Fruit fly (Drosophila melanogaster) S2 (cell line): ENCODE results near the gene CG34241.

Experiments used
- CG8478 ChIP-seq: fragments of >200 bp; optimal IDR thresholded peaks from 2 replicates; lab custom pipeline; 2018
- CTCF ChIP-seq, 2 experiments: fragments of >200 bp; optimal IDR thresholded peaks; 2 replicates each; lab custom pipeline; 2018

Gene CG34241

DNA sequence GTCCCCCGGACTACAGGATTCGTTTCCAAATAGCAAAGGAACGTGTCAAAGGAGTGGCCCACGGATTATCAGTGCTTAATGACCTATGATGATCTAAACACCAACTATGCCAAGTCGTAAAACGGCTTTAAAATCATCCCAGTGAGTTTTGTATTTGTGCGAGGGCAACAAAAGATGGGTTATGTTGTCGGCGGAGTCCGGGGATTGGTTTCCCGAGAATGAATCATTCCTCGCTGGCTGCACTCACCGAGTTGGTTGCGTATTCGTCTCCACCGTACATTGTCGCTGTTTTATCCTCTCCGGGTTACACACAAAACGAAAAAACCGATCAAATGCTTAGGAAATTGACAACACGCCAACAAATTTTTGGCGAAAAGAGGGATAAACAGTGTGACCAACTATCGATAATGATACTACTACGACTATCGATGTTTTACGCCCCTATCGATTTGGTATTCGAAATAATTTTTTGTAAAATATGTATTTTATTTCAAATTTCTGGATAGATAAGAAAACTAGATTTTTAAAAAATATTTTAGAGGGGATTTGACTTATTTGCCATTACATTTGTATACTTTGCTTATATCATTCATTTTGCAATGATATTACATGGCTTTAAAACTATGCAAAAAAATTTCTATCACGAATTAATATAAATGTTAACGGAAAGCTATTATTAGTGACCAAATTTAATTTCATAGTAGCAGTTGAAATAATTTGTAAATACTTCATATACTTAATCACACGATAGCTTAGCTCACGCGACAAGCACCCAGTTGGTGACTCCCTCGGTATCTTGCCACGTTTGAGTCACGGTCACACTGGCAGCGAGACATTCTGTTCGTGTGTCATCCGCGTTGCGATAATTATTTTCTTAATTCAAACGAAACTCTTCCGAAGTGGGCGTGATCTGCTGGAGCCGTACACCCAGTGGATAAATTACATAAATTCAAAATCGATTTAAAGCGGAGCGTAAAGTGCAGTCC, 18.2 kb downstream of the CG34241 start, which contains the start of the genes eIF3l and Nrx-IV:
eIF3l (minus strand) TSS at position 389 of the 986 bp plus-strand sequence.
Nrx-IV (plus strand) TSS at position 811 of the 986 bp plus-strand sequence.
- TF ChIP-seq CG8478 (lab: Kevin White, UChicago), result no peak
- no peak for TF ChIP-seq CTCF (optimal IDR thresholded peaks at IDR 0.05; lab: Kevin White, UChicago)

DNA sequence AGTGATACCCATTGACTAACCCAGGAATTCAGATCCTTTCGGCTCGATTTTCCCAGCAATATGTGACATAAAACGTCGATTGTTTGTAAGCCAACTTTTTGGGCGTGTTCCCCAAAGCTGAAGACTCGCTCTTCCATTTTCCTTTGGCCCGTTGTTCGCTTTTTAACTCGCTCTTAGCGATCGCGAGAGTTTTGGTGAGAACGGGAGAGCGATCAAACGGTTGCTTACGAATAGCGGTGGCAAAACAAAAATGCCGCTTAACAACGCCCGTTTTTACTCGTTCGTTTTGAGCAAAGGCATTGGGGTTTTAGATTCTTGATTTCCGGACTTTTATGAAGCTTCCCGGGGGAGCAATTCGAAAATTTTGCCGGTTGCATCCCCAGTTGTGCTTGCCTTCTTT, 19.2 kb downstream of the CG34241 start:
- TF ChIP-seq CG8478 (lab: Kevin White, UChicago) (no peak), CTCF (optimal IDR thresholded peaks at IDR 0.05; lab: Kevin White, UChicago) (no peak)

DNA sequence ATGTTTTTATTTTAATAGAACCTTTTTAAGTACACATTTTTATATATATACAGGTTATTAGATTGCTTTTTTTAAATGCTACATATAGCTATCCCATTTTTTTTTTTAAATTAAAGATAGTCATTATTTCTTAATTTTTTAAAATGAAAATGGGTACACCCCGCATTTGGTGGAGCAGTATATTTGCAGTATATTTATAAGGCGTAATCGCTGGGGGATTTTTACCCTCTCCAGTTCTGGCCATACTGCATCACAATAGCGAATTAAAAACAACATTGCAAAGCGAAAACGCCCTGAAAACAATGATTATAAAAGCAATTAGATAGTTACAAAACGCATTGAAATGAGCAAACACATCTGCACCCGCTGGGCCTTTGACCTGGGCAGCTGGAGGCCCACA, 21.2 kb downstream of the CG34241 start, which contains the start of gene CG32099:
CG32099 (plus strand) TSS at position 250 of the 400 bp plus-strand sequence.
- TF ChIP-seq CG8478 (lab: Kevin White, UChicago), result no peak
- no peak for TF ChIP-seq CTCF (optimal IDR thresholded peaks at IDR 0.05; lab: Kevin White, UChicago)

DNA sequence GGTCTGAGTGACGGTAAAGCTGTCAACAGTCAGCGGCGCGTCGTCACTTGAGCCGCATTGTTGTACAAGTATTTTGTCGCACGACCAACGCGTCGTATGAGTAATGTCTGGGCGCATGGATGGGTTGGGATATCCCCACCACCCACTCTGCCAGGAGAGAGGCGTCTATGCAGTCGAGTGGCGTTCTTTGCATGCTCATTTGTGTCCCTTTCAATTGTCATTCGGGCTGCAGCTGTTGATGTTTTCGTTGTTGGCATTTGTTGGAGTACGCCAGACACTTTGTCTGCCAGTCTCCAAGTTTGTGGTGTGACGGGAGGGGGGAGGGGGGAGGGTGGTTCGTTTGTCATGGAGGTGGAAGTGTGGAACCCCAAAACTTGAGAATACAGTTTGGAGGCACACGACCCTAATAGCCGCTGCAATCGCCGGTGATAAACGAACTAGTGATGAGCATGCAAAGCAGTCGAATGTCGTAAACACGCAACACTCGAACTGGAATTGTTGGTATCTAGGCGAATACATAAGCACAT, 34.4 kb downstream of the CG34241 start:
- TF ChIP-seq CG8478 (lab: Kevin White, UChicago) (no peak), CTCF (optimal IDR thresholded peaks at IDR 0.05; lab: Kevin White, UChicago) (no peak)

DNA sequence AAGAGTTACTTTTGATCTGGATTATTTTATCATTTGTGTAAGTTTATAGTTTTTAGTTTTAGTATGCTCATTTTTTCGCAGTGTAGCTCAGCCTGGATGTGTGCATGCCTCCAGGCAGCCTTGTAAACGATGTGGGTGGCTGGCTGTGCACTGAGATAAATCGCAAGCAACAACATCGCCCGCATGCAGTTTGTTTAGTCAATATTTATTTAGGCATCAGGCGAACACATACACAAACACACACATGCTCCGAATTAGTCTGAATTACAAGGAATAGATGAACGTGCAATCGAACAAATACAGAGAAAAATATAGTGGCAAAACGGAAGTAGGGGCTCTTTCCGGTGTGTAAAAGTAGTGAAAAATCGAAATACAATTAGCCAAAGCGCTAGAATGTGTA, 35.3 kb downstream of the CG34241 start:
- TF ChIP-seq CG8478 (lab: Kevin White, UChicago), result no peak

DNA sequence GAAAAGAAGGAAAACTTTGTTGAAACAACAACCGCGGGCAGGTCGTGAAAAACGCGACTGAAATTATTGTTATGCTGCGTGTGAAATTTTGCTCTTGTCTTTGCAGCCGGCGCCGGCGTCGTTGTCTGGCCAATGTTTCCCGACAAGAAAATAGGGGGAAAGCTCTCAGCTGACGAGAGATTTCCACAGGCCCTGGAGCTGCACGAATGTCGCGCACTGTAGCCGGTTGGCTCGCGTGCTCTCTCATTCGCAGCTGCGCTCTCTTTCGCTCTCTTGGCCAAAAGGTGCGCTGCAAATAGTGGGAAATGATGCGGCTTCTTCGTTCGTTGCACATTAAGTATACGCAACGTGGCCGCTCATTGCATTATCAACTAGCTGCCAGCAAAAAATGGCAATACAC, 35.9 kb downstream of the CG34241 start, which contains the start of gene CG9760:
CG9760 (minus strand) TSS at position 43 of the 400 bp plus-strand sequence.
- no peak for TF ChIP-seq CTCF (optimal IDR thresholded peaks at IDR 0.05; lab: Kevin White, UChicago)

DNA sequence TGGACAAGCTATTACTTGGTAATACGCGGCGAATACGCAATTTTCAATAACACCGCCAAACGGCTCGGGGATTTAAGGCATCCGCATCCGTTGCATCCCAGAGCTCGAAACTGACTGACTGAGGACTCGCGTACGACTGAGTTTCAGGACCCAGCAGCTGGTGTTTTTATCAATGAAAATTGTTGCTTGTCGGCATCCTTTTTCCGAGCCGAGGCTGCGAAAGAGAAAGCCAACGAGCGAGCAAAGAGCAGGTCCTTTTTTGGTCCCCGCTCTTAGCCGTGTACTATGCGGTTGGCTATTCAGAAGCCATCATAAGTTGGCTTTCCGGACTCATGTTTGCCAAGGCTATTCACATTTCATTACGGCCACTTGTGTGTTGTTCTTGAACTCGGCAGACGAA, 47.6 kb downstream of the CG34241 start, which contains the start of gene Rh7:
Rh7 (minus strand) TSS at position 101 of the 400 bp plus-strand sequence.
- TF ChIP-seq CG8478 (lab: Kevin White, UChicago), result no peak
- no peak for TF ChIP-seq CTCF (optimal IDR thresholded peaks at IDR 0.05; lab: Kevin White, UChicago)

DNA sequence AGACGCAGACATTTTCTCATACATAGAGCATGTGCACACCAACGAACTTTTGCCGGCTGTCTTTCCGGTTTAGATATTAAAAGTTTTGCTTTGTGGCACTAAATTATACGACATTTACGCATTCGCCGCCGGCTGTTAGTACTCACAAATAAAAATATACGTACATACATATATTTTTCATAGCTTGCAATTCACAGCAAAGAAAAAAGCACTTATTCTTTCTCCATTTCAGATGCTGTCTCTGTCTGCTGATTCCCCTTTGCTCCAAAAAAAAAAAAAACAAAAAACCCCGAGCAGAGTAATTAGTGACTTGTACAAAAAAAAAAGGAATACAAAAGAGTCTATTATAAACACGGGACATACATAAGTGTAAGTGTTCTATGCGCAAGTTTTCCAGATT, 49.5 kb downstream of the CG34241 start, which contains the start of gene CAH2:
CAH2 (plus strand) TSS at position 301 of the 400 bp plus-strand sequence.
- no peak for TF ChIP-seq CTCF (optimal IDR thresholded peaks at IDR 0.05; lab: Kevin White, UChicago)
- TF ChIP-seq CG8478 (lab: Kevin White, UChicago), result no peak
